Fruit fly (Drosophila melanogaster): ENCODE results near the gene bnk.
A peak's percentile ranks its signal among the peaks of the same experiment; 100 is the strongest.

bnk gene

dm6 chr3R:31218214-31218876 lies 25.2 kb downstream of the bnk start (continued):
- TF ChIP-seq ash1 (GFP tag; optimal IDR thresholded peaks at IDR 0.05), result no peak
- TF ChIP-seq ranshi (GFP tag; IDR thresholded peaks at IDR 0.05), result no peak
- no peak for TF ChIP-seq CG12219 (GFP tag; optimal IDR thresholded peaks at IDR 0.05)
- no peak for TF ChIP-seq CG15514 (GFP tag; optimal IDR thresholded peaks at IDR 0.05)
- no peak for TF ChIP-seq CG7928 (GFP tag; optimal IDR thresholded peaks at IDR 0.05)
- TF ChIP-seq CTCF (GFP tag; optimal IDR thresholded peaks at IDR 0.05), result no peak
- TF ChIP-seq disco-r (GFP tag; optimal IDR thresholded peaks at IDR 0.05), result no peak
- no peak for TF ChIP-seq Lpt (GFP tag; optimal IDR thresholded peaks at IDR 0.05)
- no peak for TF ChIP-seq CG8281 (tag; optimal IDR thresholded peaks at IDR 0.05)
- no peak for TF ChIP-seq CG3726 (GFP tag; IDR thresholded peaks at IDR 0.05)
- no peak for TF ChIP-seq CG13894 (tag; optimal IDR thresholded peaks at IDR 0.05)
- no peak for TF ChIP-seq CG14710 (tag; optimal IDR thresholded peaks at IDR 0.05)
- no peak for TF ChIP-seq cg (GFP tag; optimal IDR thresholded peaks at IDR 0.05)
- no peak for TF ChIP-seq Sin3A (optimal IDR thresholded peaks at IDR 0.05)
- no peak for TF ChIP-seq CG9817 (tag; optimal IDR thresholded peaks at IDR 0.05)
- TF ChIP-seq Oaz (GFP tag; IDR thresholded peaks at IDR 0.05), result no peak
- no peak for TF ChIP-seq CG7372 (GFP tag; IDR thresholded peaks at IDR 0.05)
- TF ChIP-seq Dek (tag; optimal IDR thresholded peaks at IDR 0.05), result peak; percentile 9
- TF ChIP-seq zen2 (GFP tag; IDR thresholded peaks at IDR 0.05; ENCODE audit: partially characterized antibody), result no peak
- TF ChIP-seq ewg (GFP tag; optimal IDR thresholded peaks at IDR 0.05), result no peak
- TF ChIP-seq inv (GFP tag; IDR thresholded peaks at IDR 0.05; ENCODE audit: partially characterized antibody), result no peak
- TF ChIP-seq cwo (GFP tag; optimal IDR thresholded peaks at IDR 0.05), result no peak
- TF ChIP-seq CG12299 (tag; optimal IDR thresholded peaks at IDR 0.05), result peak; percentile 6
- no peak for TF ChIP-seq Blimp-1 (GFP tag; optimal IDR thresholded peaks at IDR 0.05)
- no peak for TF ChIP-seq tx (GFP tag; optimal IDR thresholded peaks at IDR 0.05)
- no peak for TF ChIP-seq repo (GFP tag; optimal IDR thresholded peaks at IDR 0.05)
- TF ChIP-seq zf30C (GFP tag; optimal IDR thresholded peaks at IDR 0.05), result no peak
- TF ChIP-seq zen (tag; optimal IDR thresholded peaks at IDR 0.05), result no peak
- TF ChIP-seq CG2116 (GFP tag; optimal IDR thresholded peaks at IDR 0.05), result peak; percentile 25
- TF ChIP-seq CG10979 (tag; optimal IDR thresholded peaks at IDR 0.05), result no peak
- TF ChIP-seq CG11247 (GFP tag; IDR thresholded peaks at IDR 0.05), result no peak
- no peak for TF ChIP-seq trh (GFP tag; optimal IDR thresholded peaks at IDR 0.05)
- no peak for TF ChIP-seq CG15601 (tag; optimal IDR thresholded peaks at IDR 0.05)
- peak; percentile 19 for TF ChIP-seq CG4617 (GFP tag; optimal IDR thresholded peaks at IDR 0.05; ENCODE audit: borderline replicate concordance)
- no peak for TF ChIP-seq CG14050 (GFP tag; IDR thresholded peaks at IDR 0.05)
- TF ChIP-seq Pdp1 (GFP tag; optimal IDR thresholded peaks at IDR 0.05), result peak in 1 of 2 experiments; percentile 100
- TF ChIP-seq Side (GFP tag; optimal IDR thresholded peaks at IDR 0.05), result no peak
- peak; percentile 3 for TF ChIP-seq CG34376 (GFP tag; optimal IDR thresholded peaks at IDR 0.05)
- TF ChIP-seq CG13287 (GFP tag; IDR thresholded peaks at IDR 0.05; ENCODE audit: partially characterized antibody), result no peak
